Fruit fly (Drosophila melanogaster): ENCODE results near the gene Evi5.

- TF ChIP-seq cic (GFP tag; optimal IDR thresholded peaks at IDR 0.05), result no peak
- TF ChIP-seq cnc (optimal IDR thresholded peaks at IDR 0.05), result no peak
- no peak for TF ChIP-seq Hr96 (GFP tag; optimal IDR thresholded peaks at IDR 0.05)
- no peak for TF ChIP-seq tj (GFP tag; optimal IDR thresholded peaks at IDR 0.05)
- no peak for TF ChIP-seq kay (GFP tag; ENCODE audit: borderline replicate concordance)
- peak; percentile 56 for TF ChIP-seq CG7101 (tag; optimal IDR thresholded peaks at IDR 0.05)
- TF ChIP-seq CG12768 (GFP tag; optimal IDR thresholded peaks at IDR 0.05), result no peak
- peak; percentile 14 for TF ChIP-seq CG11617 (GFP tag; optimal IDR thresholded peaks at IDR 0.05)
- TF ChIP-seq Crg-1 (GFP tag; optimal IDR thresholded peaks at IDR 0.05), result no peak
- TF ChIP-seq pad (GFP tag; optimal IDR thresholded peaks at IDR 0.05), result peak; percentile 26
- TF ChIP-seq CG7045 (GFP tag; optimal IDR thresholded peaks at IDR 0.05), result no peak
- TF ChIP-seq ovo (GFP tag; optimal IDR thresholded peaks at IDR 0.05), result peak; percentile 26
- TF ChIP-seq Clk (GFP tag; optimal IDR thresholded peaks at IDR 0.05), result no peak
- no peak for TF ChIP-seq CG33017 (tag; optimal IDR thresholded peaks at IDR 0.05)
These were observed at the start of gene Evi5, which contains the start of gene HP5 for dm6 chrX:11454189-11454882.

Data from whole organism, adult.